Fruit fly (Drosophila melanogaster) ovary, adult (tissue): ENCODE measurements around the gene Cp19.

Source experiments
- CG17801 ChIP-seq: fragments of 200-800 bp; optimal IDR thresholded peaks from 2 replicates; lab custom pipeline; 2019; ENCODE audit warnings: missing biosample characterization, mild to moderate bottlenecking, missing genetic modification characterization, moderate library complexity; ENCODE audit not compliant: partially characterized antibody

Gene Cp19

dm6 chr3L:8716013-8716412 is 13.7 kb upstream of the Cp19 start:
- TF ChIP-seq CG17801 (GFP tag; lab: Kevin White, UChicago), result no peak

dm6 chr3L:8718602-8719001 is 11.1 kb upstream of the Cp19 start:
- TF ChIP-seq CG17801 (GFP tag; lab: Kevin White, UChicago), result no peak

dm6 chr3L:8719990-8720559 is 9.6 kb upstream of the Cp19 start, which contains the start of gene SrpRbeta:
TSS of gene SrpRbeta (minus strand) at chr3L:8720225.
- no peak for TF ChIP-seq CG17801 (GFP tag; lab: Kevin White, UChicago)

DNA sequence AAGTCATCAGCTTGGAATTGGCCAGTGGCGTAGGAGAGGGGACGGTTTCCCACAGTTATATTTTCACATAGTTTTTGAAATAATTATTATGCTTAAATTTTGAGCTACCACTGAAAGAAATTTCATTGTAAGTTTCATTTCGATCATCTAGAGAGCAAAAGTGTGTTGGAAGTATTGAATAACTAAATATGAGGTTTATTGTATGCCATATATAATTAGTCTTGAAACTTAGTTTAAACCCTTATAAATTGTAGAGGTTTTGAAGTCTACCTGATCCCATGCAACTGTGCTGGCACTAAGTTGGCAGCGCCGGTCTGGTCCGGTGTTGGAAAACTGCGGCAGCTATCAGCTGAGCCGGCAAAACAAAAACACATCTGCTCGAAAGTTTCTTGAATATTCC is 8.5 kb upstream of the Cp19 start, which contains the start of the genes CG32022 and CG6511:
Gene CG32022 (minus strand): TSS at position 128 of the 400 bp plus-strand sequence.
Gene CG6511 (plus strand): TSS at position 180 of the 400 bp plus-strand sequence.
- TF ChIP-seq CG17801 (GFP tag; lab: Kevin White, UChicago), result no peak

dm6 chr3L:8725252-8725651 is 4.4 kb upstream of the Cp19 start:
- no peak for TF ChIP-seq CG17801 (GFP tag; lab: Kevin White, UChicago)

DNA sequence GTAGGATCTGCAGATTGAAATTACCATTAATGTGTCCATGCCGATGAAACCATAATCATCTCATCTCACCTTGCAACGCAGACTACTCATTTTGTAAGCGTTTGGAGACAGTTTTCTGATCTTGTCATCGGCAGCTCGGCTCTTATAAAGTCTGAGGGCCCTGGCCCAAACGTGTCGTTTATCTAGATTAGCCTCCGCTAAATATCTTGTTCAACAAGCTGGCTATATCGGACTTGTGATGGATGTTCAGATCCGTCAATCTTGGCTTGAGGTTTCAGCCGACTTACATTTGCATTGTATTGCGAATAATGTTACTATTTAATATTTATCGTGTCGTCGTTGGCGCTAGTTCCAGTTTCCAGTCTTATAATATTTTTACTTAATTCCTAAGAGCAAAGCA is 4.0 kb upstream of the Cp19 start, which contains the start of gene CG43965:
Gene CG43965 (minus strand): TSS at position 101 of the 400 bp plus-strand sequence.
- no peak for TF ChIP-seq CG17801 (GFP tag; lab: Kevin White, UChicago)

DNA sequence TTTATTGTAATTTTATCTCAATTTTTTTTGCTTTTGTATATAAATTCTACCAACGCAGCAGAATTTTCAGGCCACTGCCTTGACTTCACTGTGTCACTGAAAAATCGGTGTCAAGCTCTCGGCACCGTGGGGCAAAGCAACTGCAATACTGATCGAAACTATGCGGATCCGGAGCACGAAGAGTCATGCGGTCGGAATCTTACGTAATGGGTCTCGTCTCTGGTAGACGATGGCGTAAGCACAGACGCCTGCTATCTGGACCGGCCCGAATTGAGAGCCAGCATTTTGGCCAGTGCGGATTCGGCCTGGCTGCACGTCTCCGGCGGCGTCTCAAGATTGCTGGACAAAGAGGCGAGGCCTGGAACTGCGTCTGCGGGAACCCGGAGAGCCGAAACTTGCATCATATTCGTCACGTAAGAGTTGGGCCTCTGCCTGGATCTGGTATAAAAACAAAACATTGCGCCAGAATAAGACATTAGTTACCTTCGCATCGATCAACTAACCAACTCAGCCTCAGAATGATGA is 3.3 kb upstream of the Cp19 start, which contains the start of gene Cp18:
Gene Cp18 (plus strand): TSS at position 475 of the 525 bp plus-strand sequence.
- no peak for TF ChIP-seq CG17801 (GFP tag; lab: Kevin White, UChicago)

- no peak for TF ChIP-seq CG17801 (GFP tag; lab: Kevin White, UChicago)
Measured at dm6 chr3L:8728181-8728580, 1.5 kb upstream of the Cp19 start, which contains the start of gene Cp15. TSS of gene Cp15 (plus strand) at chr3L:8728481.

- TF ChIP-seq CG17801 (GFP tag; lab: Kevin White, UChicago), result no peak
Measured at dm6 chr3L:8731494-8731994, 1.9 kb downstream of the Cp19 start, which contains the start of gene Cp16. TSS of gene Cp16 (plus strand) at chr3L:8731944.

- TF ChIP-seq CG17801 (GFP tag; lab: Kevin White, UChicago), result no peak
Measured at dm6 chr3L:8741051-8741468, 11.4 kb downstream of the Cp19 start.

- TF ChIP-seq CG17801 (GFP tag; lab: Kevin White, UChicago), result no peak
Measured at dm6 chr3L:8745210-8745609, 15.5 kb downstream of the Cp19 start, which contains the start of gene Prm. TSS of gene Prm (minus strand) at chr3L:8745310.

DNA sequence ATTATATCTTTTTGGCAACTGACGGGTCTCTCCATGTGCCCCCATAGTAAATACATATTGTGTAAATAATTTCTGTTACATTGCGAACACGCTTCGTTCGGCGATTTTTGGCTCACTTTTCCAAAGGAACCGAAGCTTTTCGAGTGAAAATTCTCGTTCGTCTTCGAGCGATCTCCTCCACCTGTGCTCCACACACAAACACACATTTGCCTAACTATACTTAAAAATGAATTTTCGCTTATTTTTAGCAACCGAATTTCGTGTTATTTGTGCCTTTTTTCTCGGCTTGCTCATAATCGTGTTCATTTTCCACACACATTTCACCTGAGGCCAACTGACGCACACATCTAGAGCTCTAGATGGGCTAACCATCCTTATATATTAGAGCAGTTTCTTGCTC is 16.9 kb downstream of the Cp19 start:
- no peak for TF ChIP-seq CG17801 (GFP tag; lab: Kevin White, UChicago)

dm6 chr3L:8748323-8748722 is 18.7 kb downstream of the Cp19 start:
- TF ChIP-seq CG17801 (GFP tag; lab: Kevin White, UChicago), result no peak

DNA sequence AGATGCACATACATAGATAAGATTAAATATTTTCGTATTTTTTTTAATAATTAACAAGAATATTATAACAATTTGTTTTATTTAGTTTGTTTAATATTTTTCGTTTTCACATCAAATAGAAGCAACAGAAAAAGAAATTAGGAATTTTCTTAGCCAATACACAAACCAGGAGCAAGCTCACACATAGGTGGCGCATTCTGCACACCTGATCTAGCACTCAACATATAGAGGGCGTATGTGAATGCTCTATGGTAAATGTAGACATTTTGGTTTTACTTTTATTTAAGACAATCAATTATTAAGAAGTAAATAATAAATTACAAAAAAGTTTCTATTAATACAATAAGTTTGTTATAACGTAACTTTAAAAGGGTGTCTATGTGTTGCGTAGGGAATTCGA is 19.2 kb downstream of the Cp19 start:
- TF ChIP-seq CG17801 (GFP tag; lab: Kevin White, UChicago), result no peak

dm6 chr3L:8749676-8750654 is 20.3 kb downstream of the Cp19 start, which contains the start of gene CG13306:
TSS of gene CG13306 (minus strand) at chr3L:8749726.
- TF ChIP-seq CG17801 (GFP tag; lab: Kevin White, UChicago), result no peak
